Worm (Caenorhabditis elegans) whole organism, L1 larva: ENCODE results near the gene F46F5.8.

Experiments
- C04F5.9 ChIP-seq: sonication (generic microtip); optimal IDR thresholded peaks from 2 replicates; lab custom pipeline; 2016; ENCODE audit warnings: missing genetic modification characterization, missing compliant biosample characterization
- C16A3.4 ChIP-seq: fragments of 150-350 bp; optimal IDR thresholded peaks from 2 replicates; lab custom pipeline; 2014; ENCODE audit warnings: missing biosample characterization, missing genetic modification characterization
- C34B4.2 ChIP-seq: sonication (generic microtip); optimal IDR thresholded peaks from 2 replicates; lab custom pipeline; 2017; ENCODE audit warnings: mild to moderate bottlenecking, missing genetic modification characterization, missing compliant biosample characterization
- ama-1 ChIP-seq: fragments of 150-350 bp; optimal IDR thresholded peaks from 2 replicates; lab custom pipeline; 2014
- blmp-1 ChIP-seq: fragments of 150-350 bp; optimal IDR thresholded peaks from 2 replicates; lab custom pipeline; 2014; ENCODE audit warnings: missing biosample characterization, missing genetic modification characterization
- ceh-82 ChIP-seq, 3 experiments: fragments of 150-350 bp in 1 of 3; sonication (generic microtip) in 2 of 3; optimal IDR thresholded peaks; 2 replicates each; lab custom pipeline; 2014 to 2017; ENCODE audit warnings: missing biosample characterization in 3 of 3, missing genetic modification characterization in 3 of 3
- ceh-88 ChIP-seq: fragments of 200-800 bp; sonication (Bioruptor generic); IDR thresholded peaks from 2 replicates; pipeline ENCODE4 v1.3.6; 2022; ENCODE audit warnings: missing genetic modification characterization, missing compliant biosample characterization
- efl-3 ChIP-seq: fragments of 200-800 bp; sonication (Bioruptor generic); optimal IDR thresholded peaks from 2 replicates; lab custom pipeline; 2018; ENCODE audit warnings: mild to moderate bottlenecking, missing genetic modification characterization, missing compliant biosample characterization
- egl-27 ChIP-seq, 2 experiments: fragments of 150-350 bp in 1 of 2; sonication (generic microtip); optimal IDR thresholded peaks; 3 replicates each; lab custom pipeline; 2017 to 2018; ENCODE audit warnings: missing biosample characterization in 2 of 2, missing genetic modification characterization in 2 of 2, missing genetic modification reagents in 2 of 2
- elt-2 ChIP-seq: sonication (generic microtip); optimal IDR thresholded peaks from 2 replicates; lab custom pipeline; 2016; ENCODE audit warnings: missing genetic modification characterization, mild to moderate bottlenecking, inconsistent platforms, missing compliant biosample characterization, missing genetic modification reagents
- ets-5 ChIP-seq: fragments of 200-800 bp; sonication (Bioruptor generic); IDR thresholded peaks from 2 replicates; pipeline ENCODE4 v1.3.6; 2022; ENCODE audit warnings: missing genetic modification characterization, missing compliant biosample characterization
- fkh-10 ChIP-seq: sonication (generic microtip); optimal IDR thresholded peaks from 2 replicates; lab custom pipeline; 2017; ENCODE audit warnings: missing biosample characterization, missing genetic modification reagents, missing genetic modification characterization
- fkh-4 ChIP-seq: sonication (generic microtip); optimal IDR thresholded peaks from 2 replicates; lab custom pipeline; 2016; ENCODE audit warnings: missing compliant biosample characterization, missing genetic modification characterization, borderline replicate concordance
- fkh-8 ChIP-seq: sonication (generic microtip); optimal IDR thresholded peaks from 2 replicates; lab custom pipeline; 2016; ENCODE audit warnings: mild to moderate bottlenecking, missing genetic modification characterization, missing compliant biosample characterization
- fos-1 ChIP-seq: fragments of 150-350 bp; optimal IDR thresholded peaks from 2 replicates; lab custom pipeline; 2014; ENCODE audit warnings: missing biosample characterization, missing genetic modification characterization
- hlh-4 ChIP-seq: sonication (generic microtip); optimal IDR thresholded peaks from 2 replicates; lab custom pipeline; 2016; ENCODE audit warnings: mild to moderate bottlenecking, missing genetic modification characterization, missing compliant biosample characterization
- jun-1 ChIP-seq: fragments of 150-350 bp; optimal IDR thresholded peaks from 2 replicates; lab custom pipeline; 2014; ENCODE audit warnings: missing biosample characterization, missing genetic modification reagents, missing genetic modification characterization
- lin-13 ChIP-seq: fragments of 150-350 bp; optimal IDR thresholded peaks from 2 replicates; lab custom pipeline; 2014; ENCODE audit warnings: missing biosample characterization, missing genetic modification reagents, missing genetic modification characterization
- lin-14 ChIP-seq: fragments of 200-800 bp; sonication (Bioruptor generic); optimal IDR thresholded peaks from 2 replicates; lab custom pipeline; 2018; ENCODE audit warnings: mild to moderate bottlenecking, missing genetic modification characterization, moderate library complexity, missing compliant biosample characterization
- lsy-2 ChIP-seq, 2 experiments: fragments of 150-350 bp; optimal IDR thresholded peaks; 2 replicates each; lab custom pipeline; 2014; ENCODE audit warnings: missing biosample characterization in 2 of 2, missing genetic modification characterization in 2 of 2
- mab-9 ChIP-seq: fragments of 200-800 bp; sonication (Bioruptor generic); IDR thresholded peaks from 2 replicates; pipeline ENCODE4 v1.3.6; 2022; ENCODE audit warnings: missing genetic modification reagents, missing genetic modification characterization, missing compliant biosample characterization
- mep-1 ChIP-seq: fragments of 150-350 bp; optimal IDR thresholded peaks from 2 replicates; lab custom pipeline; 2014; ENCODE audit warnings: missing biosample characterization, missing genetic modification characterization
- nhr-47 ChIP-seq: sonication (generic microtip); optimal IDR thresholded peaks from 2 replicates; lab custom pipeline; 2016; ENCODE audit warnings: mild to moderate bottlenecking, missing genetic modification characterization, moderate library complexity, missing compliant biosample characterization
- nhr-71 ChIP-seq: sonication (generic microtip); optimal IDR thresholded peaks from 2 replicates; lab custom pipeline; 2016; ENCODE audit warnings: mild to moderate bottlenecking, missing genetic modification characterization, moderate library complexity, missing compliant biosample characterization
- nhr-76 ChIP-seq: sonication (generic microtip); optimal IDR thresholded peaks from 2 replicates; lab custom pipeline; 2017; ENCODE audit warnings: missing biosample characterization, missing genetic modification characterization
- nhr-85 ChIP-seq: sonication (generic microtip); peaks from one replicate; lab custom pipeline; 2016; ENCODE audit warnings: missing genetic modification characterization, inconsistent platforms, missing compliant biosample characterization
- nhr-90 ChIP-seq: sonication (generic microtip); optimal IDR thresholded peaks from 2 replicates; lab custom pipeline; 2016; ENCODE audit warnings: mild to moderate bottlenecking, missing genetic modification characterization, missing compliant biosample characterization; ENCODE audit not compliant: poor library complexity
- pag-3 ChIP-seq: sonication (generic microtip); optimal IDR thresholded peaks from 2 replicates; lab custom pipeline; 2017; ENCODE audit warnings: missing genetic modification characterization, mild to moderate bottlenecking, missing compliant biosample characterization, antibody characterized with exemption, borderline replicate concordance; ENCODE audit not compliant: insufficient read depth
- skn-1 ChIP-seq: fragments of 150-350 bp; optimal IDR thresholded peaks from 2 replicates; lab custom pipeline; 2014; ENCODE audit warnings: missing biosample characterization, missing genetic modification characterization
- snpc-4 ChIP-seq: fragments of 150-350 bp; optimal IDR thresholded peaks from 2 replicates; lab custom pipeline; 2014; ENCODE audit warnings: missing biosample characterization, missing genetic modification characterization
- snu-23 ChIP-seq: sonication (generic microtip); optimal IDR thresholded peaks from 2 replicates; lab custom pipeline; 2016; ENCODE audit warnings: missing genetic modification characterization, missing compliant biosample characterization
- sox-4 ChIP-seq: sonication (generic microtip); optimal IDR thresholded peaks from 2 replicates; lab custom pipeline; 2016; ENCODE audit warnings: missing genetic modification characterization, missing compliant biosample characterization
- sup-37 ChIP-seq: fragments of 200-800 bp; sonication (Bioruptor generic); optimal IDR thresholded peaks from 2 replicates; lab custom pipeline; 2018; ENCODE audit warnings: mild to moderate bottlenecking, missing genetic modification characterization, missing compliant biosample characterization
- tbx-2 ChIP-seq: sonication (generic microtip); optimal IDR thresholded peaks from 2 replicates; lab custom pipeline; 2016; ENCODE audit warnings: missing genetic modification characterization, missing compliant biosample characterization
- tlp-1 ChIP-seq: fragments of 150-350 bp; optimal IDR thresholded peaks from 2 replicates; lab custom pipeline; 2014; ENCODE audit warnings: missing biosample characterization, missing genetic modification characterization
- unc-30 ChIP-seq: sonication (generic microtip); optimal IDR thresholded peaks from 2 replicates; lab custom pipeline; 2017; ENCODE audit warnings: missing biosample characterization, missing genetic modification characterization
- unc-86 ChIP-seq: sonication (generic microtip); optimal IDR thresholded peaks from 2 replicates; lab custom pipeline; 2016; ENCODE audit warnings: missing genetic modification characterization, missing compliant biosample characterization
- xbp-1 ChIP-seq: sonication (generic microtip); optimal IDR thresholded peaks from 2 replicates; lab custom pipeline; 2016; ENCODE audit warnings: missing genetic modification characterization, missing compliant biosample characterization

Gene F46F5.8

DNA sequence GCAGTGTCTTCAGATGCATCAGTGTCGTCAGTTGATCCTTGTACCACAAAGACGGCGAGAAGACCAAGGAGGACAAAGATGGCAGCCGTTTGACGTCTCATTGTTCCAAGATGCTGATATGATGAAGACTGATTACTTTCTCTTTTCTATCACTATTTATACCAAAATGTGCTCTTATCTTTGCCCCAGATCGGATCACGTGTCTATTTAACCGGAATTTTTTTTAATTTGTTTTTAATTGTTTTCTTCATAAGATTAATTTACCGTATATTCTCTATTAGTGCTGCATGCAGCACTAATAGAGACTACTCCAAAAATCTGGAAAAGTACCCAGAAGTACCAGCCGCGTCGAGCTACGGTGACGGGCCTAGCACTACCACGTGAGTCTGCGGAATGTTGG lies 6.7 kb downstream of the F46F5.8 start, which contains the start of gene msrp-3:
TSS of gene msrp-3 (minus strand) at position 101 of the 400 bp plus-strand sequence.
- no peak for TF ChIP-seq lin-13 (GFP tag; lab: Kevin White, UChicago)
- TF ChIP-seq snu-23 (GFP tag; lab: Kevin White, UChicago): no peak
- no peak for TF ChIP-seq tlp-1 (tag; lab: Kevin White, UChicago)
- no peak for TF ChIP-seq fkh-8 (tag; lab: Kevin White, UChicago)
- no peak for TF ChIP-seq unc-86 (tag; lab: Kevin White, UChicago)
- no peak for TF ChIP-seq ceh-88
- no peak for TF ChIP-seq hlh-4 (tag; lab: Kevin White, UChicago)
- no peak for TF ChIP-seq fkh-10 (GFP tag; lab: Kevin White, UChicago)
- TF ChIP-seq nhr-85 (tag; lab: Kevin White, UChicago): no peak

DNA sequence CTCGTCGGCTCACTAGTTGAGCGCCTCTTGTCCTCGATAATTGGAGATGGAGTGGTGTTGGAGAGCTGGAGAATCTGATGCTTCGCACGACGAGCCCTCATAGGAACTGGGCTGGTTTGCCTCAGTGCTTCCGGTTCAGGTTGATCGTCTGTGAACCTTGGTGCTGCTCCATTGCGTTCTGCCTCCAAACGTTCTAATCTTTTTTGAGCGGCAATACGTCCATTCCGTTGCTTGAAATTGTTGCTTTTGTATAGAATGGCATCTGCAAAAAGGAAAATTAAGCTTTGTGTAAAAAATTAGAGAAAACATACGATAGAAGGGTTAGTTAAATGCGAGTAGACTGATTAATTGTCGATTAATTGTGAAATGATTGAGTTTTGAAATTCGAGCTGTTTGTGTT lies 8.5 kb downstream of the F46F5.8 start, which contains the start of gene F46F5.5:
TSS of gene F46F5.5 (minus strand) at position 101 of the 400 bp plus-strand sequence.
- TF ChIP-seq fkh-4 (tag; lab: Kevin White, UChicago) (no peak), lsy-2 (tag; optimal IDR thresholded peaks at IDR 0.05; lab: Kevin White, UChicago) (no peak), C34B4.2 (tag; lab: Kevin White, UChicago) (no peak), nhr-85 (tag; lab: Kevin White, UChicago) (no peak), lin-14 (GFP tag; lab: Kevin White, UChicago) (no peak), sox-4 (no peak), sup-37 (GFP tag; lab: Kevin White, UChicago) (no peak), nhr-76 (no peak), pag-3 (no peak), unc-30 (tag; lab: Kevin White, UChicago) (no peak), tlp-1 (tag; lab: Kevin White, UChicago) (no peak), C04F5.9 (tag; lab: Kevin White, UChicago) (no peak), jun-1 (tag; lab: Kevin White, UChicago) (no peak), egl-27 (tag; optimal IDR thresholded peaks at IDR 0.05; lab: Kevin White, UChicago) (no peak)

DNA sequence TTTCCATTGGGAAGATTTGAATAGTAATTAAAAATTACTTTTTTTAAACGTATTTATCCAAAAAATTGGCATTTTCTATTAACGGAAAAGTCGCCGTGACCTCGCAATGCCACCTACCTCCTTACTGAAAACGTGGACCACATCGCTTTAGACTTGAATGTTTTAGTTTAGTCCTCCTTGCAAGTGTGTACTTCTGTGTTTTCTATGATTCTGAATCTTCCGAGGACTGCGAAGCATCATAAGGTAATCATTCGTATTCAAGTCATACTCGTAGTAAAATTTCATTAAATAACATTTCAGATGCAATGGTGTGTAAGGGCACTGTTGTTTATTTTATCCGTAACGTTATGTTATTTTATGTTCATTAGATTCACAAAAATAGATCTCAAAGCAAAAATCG lies 13.0 kb downstream of the F46F5.8 start, which contains the start of gene F46F5.11:
TSS of gene F46F5.11 (plus strand) at position 301 of the 400 bp plus-strand sequence.
- no peak for TF ChIP-seq nhr-47 (tag; lab: Kevin White, UChicago)
- no peak for TF ChIP-seq mep-1 (tag; lab: Kevin White, UChicago)
- no peak for TF ChIP-seq mab-9 (GFP tag; lab: Robert Waterston, UW)
- TF ChIP-seq blmp-1 (tag; lab: Kevin White, UChicago): no peak
- TF ChIP-seq tbx-2 (tag; lab: Kevin White, UChicago): no peak
- TF ChIP-seq C16A3.4 (tag; lab: Kevin White, UChicago): no peak
- no peak for TF ChIP-seq unc-30 (tag; lab: Kevin White, UChicago)
- TF ChIP-seq elt-2 (tag; lab: Kevin White, UChicago): no peak
- TF ChIP-seq ceh-82 (tag; optimal IDR thresholded peaks at IDR 0.05; lab: Kevin White, UChicago): no peak
- no peak for TF ChIP-seq nhr-90 (tag; lab: Kevin White, UChicago)
- TF ChIP-seq nhr-76: no peak
- TF ChIP-seq pag-3: no peak
- no peak for TF ChIP-seq nhr-71
- no peak for TF ChIP-seq C34B4.2 (tag; lab: Kevin White, UChicago)
- TF ChIP-seq jun-1 (tag; lab: Kevin White, UChicago): no peak
- TF ChIP-seq xbp-1 (tag; lab: Kevin White, UChicago): no peak
- TF ChIP-seq ets-5 (GFP tag; lab: Robert Waterston, UW): no peak
- TF ChIP-seq fkh-4 (tag; lab: Kevin White, UChicago): no peak
- TF ChIP-seq snpc-4 (tag; lab: Kevin White, UChicago): no peak

DNA sequence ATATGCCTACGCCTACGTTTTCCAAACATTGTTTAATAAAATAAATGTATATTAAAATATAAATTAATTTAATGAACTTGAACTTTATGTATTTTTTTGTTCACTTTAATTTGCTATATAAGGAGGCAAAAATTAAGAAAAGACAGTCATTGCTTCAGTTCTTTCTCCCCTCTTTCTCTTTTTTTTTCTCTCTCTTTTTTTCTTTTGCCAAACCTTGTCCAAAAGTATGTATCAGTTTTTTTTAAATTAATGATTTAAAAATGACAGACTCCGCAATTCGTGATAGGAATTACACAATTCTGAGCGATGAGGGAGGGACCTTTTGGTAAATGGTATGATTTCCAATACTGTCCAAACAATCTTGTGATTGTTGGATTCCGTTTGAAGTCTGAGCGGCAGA lies 18.4 kb downstream of the F46F5.8 start, which contains the start of gene F46F5.13:
TSS of gene F46F5.13 (plus strand) at position 301 of the 400 bp plus-strand sequence.
- TF ChIP-seq lin-13 (GFP tag; lab: Kevin White, UChicago) (no peak), tbx-2 (tag; lab: Kevin White, UChicago) (no peak), nhr-85 (tag; lab: Kevin White, UChicago) (no peak), fos-1 (tag; lab: Kevin White, UChicago) (no peak), ceh-88 (no peak), skn-1 (tag; lab: Kevin White, UChicago) (no peak), ama-1 (no peak), efl-3 (GFP tag; lab: Kevin White, UChicago) (no peak)
